Worm (Caenorhabditis elegans): Measurements from ENCODE around the gene C25H3.10.
A peak's percentile ranks its signal among the peaks of the same experiment; 100 is the strongest.

Gene C25H3.10

ce11 chrII:5691216-5691771 lies 7.5 kb downstream of the C25H3.10 start, which contains the start of the genes ndub-5 and eif-2D:
TSS of gene ndub-5 (minus strand) at chrII:5691353.
TSS of gene eif-2D (plus strand) at chrII:5691721.
- TF ChIP-seq mec-3 (tag; optimal IDR thresholded peaks at IDR 0.05; ENCODE audit: borderline replicate concordance) (no peak), ceh-24 (tag; optimal IDR thresholded peaks at IDR 0.05) (no peak), ttx-3 (tag; optimal IDR thresholded peaks at IDR 0.05) (peak; percentile 8), fax-1 (tag; optimal IDR thresholded peaks at IDR 0.05) (no peak), tbx-2 (tag; optimal IDR thresholded peaks at IDR 0.05) (peak; percentile 26), K02D7.2 (tag; optimal IDR thresholded peaks at IDR 0.05) (no peak), pros-1 (tag; optimal IDR thresholded peaks at IDR 0.05) (no peak), pag-3 (tag; optimal IDR thresholded peaks at IDR 0.05; ENCODE audit: borderline replicate concordance) (no peak), ceh-30 (tag; optimal IDR thresholded peaks at IDR 0.05) (no peak), elt-4 (tag; optimal IDR thresholded peaks at IDR 0.05) (no peak), dmd-4 (tag; optimal IDR thresholded peaks at IDR 0.05; ENCODE audit: borderline replicate concordance) (no peak), ceh-14 (tag; optimal IDR thresholded peaks at IDR 0.05) (peak; percentile 28), ceh-31 (tag; optimal IDR thresholded peaks at IDR 0.05) (peak; percentile 33), elt-2 (tag; optimal IDR thresholded peaks at IDR 0.05) (peak; percentile 83), unc-86 (tag; optimal IDR thresholded peaks at IDR 0.05) (no peak), nfya-1 (tag; optimal IDR thresholded peaks at IDR 0.05) (peak; percentile 13)

ce11 chrII:5688959-5689358 lies 9.8 kb downstream of the C25H3.10 start, which contains the start of gene C25H3.11:
TSS of gene C25H3.11 (minus strand) at chrII:5689040.
- TF ChIP-seq ceh-2 (tag; optimal IDR thresholded peaks at IDR 0.05) = peak; percentile 35
- peak; percentile 55 for TF ChIP-seq hlh-30 (tag; optimal IDR thresholded peaks at IDR 0.05; ENCODE audit: insufficient read depth)
- peak; percentile 5 for TF ChIP-seq ama-1 (optimal IDR thresholded peaks at IDR 0.05)
- no peak for TF ChIP-seq fkh-6 (tag; optimal IDR thresholded peaks at IDR 0.05)

- TF ChIP-seq pha-4 (tag; optimal IDR thresholded peaks at IDR 0.05) (no peak), gmeb-2 (tag; optimal IDR thresholded peaks at IDR 0.05) (no peak), ceh-9 (tag; optimal IDR thresholded peaks at IDR 0.05) (no peak), hlh-13 (GFP tag; optimal IDR thresholded peaks at IDR 0.05) (no peak), fkh-10 (GFP tag; optimal IDR thresholded peaks at IDR 0.05) (no peak), F13H6.1 (tag; optimal IDR thresholded peaks at IDR 0.05) (no peak), pros-1 (tag; optimal IDR thresholded peaks at IDR 0.05) (no peak), fkh-6 (tag; optimal IDR thresholded peaks at IDR 0.05) (no peak), ceh-2 (tag; optimal IDR thresholded peaks at IDR 0.05) (no peak), sox-4 (tag; optimal IDR thresholded peaks at IDR 0.05) (no peak), hlh-15 (tag; optimal IDR thresholded peaks at IDR 0.05) (no peak), ztf-16 (tag; optimal IDR thresholded peaks at IDR 0.05) (no peak), sox-2 (GFP tag; IDR thresholded peaks at IDR 0.05) (no peak), ref-2 (tag; optimal IDR thresholded peaks at IDR 0.05) (no peak), pag-3 (tag; optimal IDR thresholded peaks at IDR 0.05; ENCODE audit: borderline replicate concordance) (no peak), fax-1 (tag; optimal IDR thresholded peaks at IDR 0.05) (no peak), K09A11.1 (tag; optimal IDR thresholded peaks at IDR 0.05; ENCODE audit: insufficient read depth) (no peak), ceh-22 (tag; optimal IDR thresholded peaks at IDR 0.05) (no peak)
Measured at ce11 chrII:5680703-5681102, 18.1 kb downstream of the C25H3.10 start, which contains the start of gene flp-27. TSS of gene flp-27 (plus strand) at chrII:5681003.

ce11 chrII:5669580-5669979 lies 29.2 kb downstream of the C25H3.10 start, which contains the start of gene C25H3.17:
TSS of gene C25H3.17 (minus strand) at chrII:5669680.
- TF ChIP-seq C08G9.2 (tag; optimal IDR thresholded peaks at IDR 0.05) (no peak), ceh-34 (tag; optimal IDR thresholded peaks at IDR 0.05) (no peak), K09A11.1 (tag; optimal IDR thresholded peaks at IDR 0.05; ENCODE audit: insufficient read depth) (no peak), hlh-6 (tag; optimal IDR thresholded peaks at IDR 0.05) (no peak), hlh-13 (GFP tag; optimal IDR thresholded peaks at IDR 0.05) (no peak), pha-4 (tag; optimal IDR thresholded peaks at IDR 0.05) (no peak), tbx-2 (tag; optimal IDR thresholded peaks at IDR 0.05) (no peak), hlh-8 (tag; optimal IDR thresholded peaks at IDR 0.05) (no peak), unc-55 (GFP tag; optimal IDR thresholded peaks at IDR 0.05) (no peak), pros-1 (tag; optimal IDR thresholded peaks at IDR 0.05) (no peak), syd-9 (tag; optimal IDR thresholded peaks at IDR 0.05) (no peak), ceh-24 (tag; optimal IDR thresholded peaks at IDR 0.05) (no peak), pqm-1 (tag; optimal IDR thresholded peaks at IDR 0.05) (no peak), npax-4 (tag; optimal IDR thresholded peaks at IDR 0.05) (no peak), elt-4 (tag; optimal IDR thresholded peaks at IDR 0.05) (no peak), ceh-6 (GFP tag; optimal IDR thresholded peaks at IDR 0.05) (no peak), lin-11 (tag; optimal IDR thresholded peaks at IDR 0.05) (no peak), odd-2 (tag; optimal IDR thresholded peaks at IDR 0.05) (no peak), eyg-1 (tag; optimal IDR thresholded peaks at IDR 0.05) (no peak), ceh-48 (tag; optimal IDR thresholded peaks at IDR 0.05) (no peak)
